Fruit fly (Drosophila melanogaster): ENCODE data around the gene CheB93a.

- TF ChIP-seq CG8159 (tag; optimal IDR thresholded peaks at IDR 0.05): no peak
- TF ChIP-seq Ets98B (GFP tag; IDR thresholded peaks at IDR 0.05): no peak
- TF ChIP-seq CG4496 (GFP tag; IDR thresholded peaks at IDR 0.05): no peak
- no peak for TF ChIP-seq Snoo (tag; optimal IDR thresholded peaks at IDR 0.05)
- no peak for TF ChIP-seq CG17806 (tag; optimal IDR thresholded peaks at IDR 0.05)
- TF ChIP-seq rn (GFP tag; IDR thresholded peaks at IDR 0.05): no peak
- TF ChIP-seq CG10348 (GFP tag; IDR thresholded peaks at IDR 0.05): no peak
- no peak for TF ChIP-seq D1 (tag; optimal IDR thresholded peaks at IDR 0.05)
- TF ChIP-seq CG13204 (GFP tag; optimal IDR thresholded peaks at IDR 0.05): no peak
- no peak for TF ChIP-seq CG9948 (tag; optimal IDR thresholded peaks at IDR 0.05)
- no peak for TF ChIP-seq CG14655 (GFP tag; optimal IDR thresholded peaks at IDR 0.05)
These were observed 32.9 kb downstream of the CheB93a start for dm6 chr3R:21440102-21440501.
